Worm (Caenorhabditis elegans) whole organism, early embryonic: ENCODE results near the gene D1054.19.

ENCODE experiments used
- B0310.2 ChIP-seq: sonication (generic microtip); optimal IDR thresholded peaks from 2 replicates; lab custom pipeline; 2016; ENCODE audit warnings: mild to moderate bottlenecking, missing genetic modification characterization, missing compliant biosample characterization
- F13C5.2 ChIP-seq: sonication (generic microtip); optimal IDR thresholded peaks from 2 replicates; lab custom pipeline; 2017; ENCODE audit warnings: mild to moderate bottlenecking, missing genetic modification characterization, inconsistent platforms, missing compliant biosample characterization
- aly-1 ChIP-seq: sonication (generic microtip); optimal IDR thresholded peaks from 2 replicates; lab custom pipeline; 2016; ENCODE audit warnings: missing genetic modification characterization, missing compliant biosample characterization
- ama-1 ChIP-seq: fragments of 150-350 bp; optimal IDR thresholded peaks from 2 replicates; lab custom pipeline; 2014
- ceh-13 ChIP-seq: fragments of 200-800 bp; sonication (Bioruptor generic); optimal IDR thresholded peaks from 2 replicates; lab custom pipeline; 2018; ENCODE audit warnings: mild to moderate bottlenecking, missing genetic modification characterization, missing compliant biosample characterization
- ceh-36 ChIP-seq: sonication (generic microtip); optimal IDR thresholded peaks from 2 replicates; lab custom pipeline; 2016; ENCODE audit warnings: missing genetic modification characterization, inconsistent platforms, missing compliant biosample characterization
- ets-7 ChIP-seq: sonication (generic microtip); optimal IDR thresholded peaks from 2 replicates; lab custom pipeline; 2016; ENCODE audit warnings: missing genotype, missing genetic modification characterization, missing compliant biosample characterization
- flt-1 ChIP-seq: fragments of 200-800 bp; sonication (Bioruptor generic); IDR thresholded peaks from 2 replicates; pipeline ENCODE4 v1.3.6; 2022; ENCODE audit warnings: missing genetic modification characterization, missing compliant biosample characterization
- hmbx-1 ChIP-seq: sonication (generic microtip); optimal IDR thresholded peaks from 2 replicates; lab custom pipeline; 2016; ENCODE audit warnings: mild to moderate bottlenecking, missing genetic modification characterization, missing compliant biosample characterization
- hmg-4 ChIP-seq: fragments of 200-800 bp; sonication (Bioruptor generic); optimal IDR thresholded peaks from 2 replicates; lab custom pipeline; 2018; ENCODE audit warnings: mild to moderate bottlenecking, missing genetic modification characterization, missing compliant biosample characterization
- hnd-1 ChIP-seq: sonication (generic microtip); optimal IDR thresholded peaks from 2 replicates; lab custom pipeline; 2016; ENCODE audit warnings: missing genetic modification characterization, missing compliant biosample characterization
- pes-1 ChIP-seq: fragments of 200-800 bp; sonication (Bioruptor generic); IDR thresholded peaks from 2 replicates; pipeline ENCODE4 v1.3.6; 2022; ENCODE audit warnings: missing genetic modification reagents, missing genetic modification characterization, missing compliant biosample characterization
- scrt-1 ChIP-seq: fragments of 200-800 bp; sonication (Bioruptor generic); IDR thresholded peaks from 2 replicates; pipeline ENCODE4 v1.3.6; 2022; ENCODE audit warnings: missing genetic modification characterization, missing compliant biosample characterization
- sea-1 ChIP-seq: fragments of 200-800 bp; sonication (Bioruptor generic); conservative IDR thresholded peaks from 2 replicates; pipeline ENCODE4 v1.3.6; 2022; ENCODE audit warnings: missing genetic modification characterization, missing compliant biosample characterization
- tbx-11 ChIP-seq: fragments of 200-800 bp; sonication (Bioruptor generic); IDR thresholded peaks from 2 replicates; pipeline ENCODE4 v1.3.6; 2022; ENCODE audit warnings: missing genetic modification characterization, missing compliant biosample characterization
- tbx-37 ChIP-seq: fragments of 200-800 bp; sonication (Bioruptor generic); conservative IDR thresholded peaks from 2 replicates; pipeline ENCODE4 v1.3.6; 2022; ENCODE audit warnings: missing genetic modification reagents, missing genetic modification characterization, missing compliant biosample characterization
- tra-4 ChIP-seq: sonication (generic microtip); optimal IDR thresholded peaks from 2 replicates; lab custom pipeline; 2017; ENCODE audit warnings: missing genetic modification characterization, missing compliant biosample characterization

Gene D1054.19

DNA sequence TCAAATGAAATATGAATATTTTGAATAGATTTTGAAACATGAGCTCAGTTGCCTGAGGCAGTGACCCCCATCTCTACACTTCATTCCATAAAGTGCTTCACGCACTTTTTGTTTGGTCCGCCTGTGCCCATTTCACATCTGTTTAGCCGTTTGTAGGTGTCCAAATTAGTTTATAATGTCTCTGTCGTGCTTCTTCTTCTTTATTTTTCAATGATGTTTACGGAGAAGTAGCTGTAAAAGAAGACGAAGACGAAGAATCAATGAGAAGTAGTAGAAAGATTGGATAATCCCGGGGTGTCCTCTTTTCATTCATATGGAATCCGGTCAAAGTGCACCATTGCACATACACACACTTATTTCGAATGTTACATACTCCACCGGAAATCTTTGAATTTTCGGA lies 43.8 kb downstream of the D1054.19 start:
- TF ChIP-seq ceh-13 (GFP tag; lab: Kevin White, UChicago) (no peak), scrt-1 (no peak), sea-1 (GFP tag; lab: Robert Waterston, UW) (no peak), aly-1 (tag; lab: Kevin White, UChicago) (no peak), hnd-1 (tag; lab: Kevin White, UChicago) (no peak), F13C5.2 (tag; lab: Kevin White, UChicago) (no peak), tbx-37 (GFP tag; lab: Robert Waterston, UW) (no peak), hmbx-1 (no peak), B0310.2 (no peak), tbx-11 (no peak), ceh-36 (no peak), ama-1 (lab: Kevin White, UChicago) (no peak), ets-7 (tag; lab: Kevin White, UChicago) (no peak), hmg-4 (GFP tag; lab: Kevin White, UChicago) (no peak), tra-4 (no peak), flt-1 (no peak), pes-1 (no peak)
